Comparison of ENCODE assay signal across 6 fruit fly cellular contexts in genomic region chr2L:2752460-2753411, dm6.
TF ChIP-seq lines count a peak whose summit lies in the region.

Gene Pgk (minus strand): TSS chr2L:2753068.

- peak; percentile 44 for TF ChIP-seq CTCF in whole organism, embryonic (GFP tag; optimal IDR thresholded peaks at IDR 0.05; lab: Kevin White, UChicago)

TF ChIP-seq in whole organism, 6 proteins besides CTCF, POLR2A, EP300 and RAD21:
- TF ChIP-seq Dll (optimal IDR thresholded peaks at IDR 0.05; lab: Kevin White, UChicago): peak; percentile 100
- TF ChIP-seq EcR (GFP tag; optimal IDR thresholded peaks at IDR 0.05; lab: Kevin White, UChicago): no peak
- peak; percentile 84 for TF ChIP-seq psq (optimal IDR thresholded peaks at IDR 0.05; lab: Kevin White, UChicago)

TF ChIP-seq in whole organism, adult, 20 proteins besides CTCF, POLR2A, EP300 and RAD21 (continues in another document):
- TF ChIP-seq pad (GFP tag; optimal IDR thresholded peaks at IDR 0.05; lab: Kevin White, UChicago): peak; percentile 4
- peak; percentile 78 for TF ChIP-seq Mnt (GFP tag; optimal IDR thresholded peaks at IDR 0.05; lab: Kevin White, UChicago)
- peak; percentile 83 for TF ChIP-seq Hr96 (GFP tag; optimal IDR thresholded peaks at IDR 0.05; lab: Kevin White, UChicago)
- peak; percentile 70 for TF ChIP-seq ovo (GFP tag; optimal IDR thresholded peaks at IDR 0.05; lab: Kevin White, UChicago)
- TF ChIP-seq CG5204 (GFP tag; optimal IDR thresholded peaks at IDR 0.05; lab: Kevin White, UChicago): peak; percentile 85
- no peak for TF ChIP-seq Clk (GFP tag; optimal IDR thresholded peaks at IDR 0.05; lab: Kevin White, UChicago)
- peak; percentile 75 for TF ChIP-seq CG7045 (GFP tag; optimal IDR thresholded peaks at IDR 0.05; lab: Kevin White, UChicago)
- TF ChIP-seq CG11617 (GFP tag; optimal IDR thresholded peaks at IDR 0.05; lab: Kevin White, UChicago): peak; percentile 79
- TF ChIP-seq tj (GFP tag; optimal IDR thresholded peaks at IDR 0.05; lab: Kevin White, UChicago): peak; percentile 45
- TF ChIP-seq CG7101 (tag; optimal IDR thresholded peaks at IDR 0.05; lab: Kevin White, UChicago): peak; percentile 82
- TF ChIP-seq CG12768 (GFP tag; optimal IDR thresholded peaks at IDR 0.05; lab: Kevin White, UChicago): peak; percentile 89
- peak; percentile 49 for TF ChIP-seq CG1620 (GFP tag; optimal IDR thresholded peaks at IDR 0.05; lab: Kevin White, UChicago)
- TF ChIP-seq CG14711 (tag; optimal IDR thresholded peaks at IDR 0.05; lab: Kevin White, UChicago): peak; percentile 71
- peak; percentile 82 for TF ChIP-seq cic (GFP tag; optimal IDR thresholded peaks at IDR 0.05; lab: Kevin White, UChicago)
- no peak for TF ChIP-seq cnc (optimal IDR thresholded peaks at IDR 0.05; lab: Kevin White, UChicago)
- peak; percentile 62 for TF ChIP-seq kay (GFP tag; lab: Kevin White, UChicago; ENCODE audit: borderline replicate concordance)
- peak; percentile 51 for TF ChIP-seq Crg-1 (GFP tag; optimal IDR thresholded peaks at IDR 0.05; lab: Kevin White, UChicago)

TF ChIP-seq in whole organism, embryonic, 481 proteins besides CTCF, POLR2A, EP300 and RAD21 (continues in another document):
- TF ChIP-seq CG5953 (GFP tag; IDR thresholded peaks at IDR 0.05; lab: Robert Waterston, UW) (no peak), dm (GFP tag; optimal IDR thresholded peaks at IDR 0.05; lab: Kevin White, UChicago) (no peak), CG6813 (GFP tag; optimal IDR thresholded peaks at IDR 0.05; lab: Kevin White, UChicago) (peak; percentile 63), Hr3 (GFP tag; optimal IDR thresholded peaks at IDR 0.05; lab: Kevin White, UChicago) (no peak), Mrtf (GFP tag; IDR thresholded peaks at IDR 0.05; lab: Robert Waterston, UW) (no peak), Hand (GFP tag; optimal IDR thresholded peaks at IDR 0.05; lab: Kevin White, UChicago) (peak; percentile 75), grau (tag; optimal IDR thresholded peaks at IDR 0.05; lab: Kevin White, UChicago) (peak; percentile 42), Optix (GFP tag; IDR thresholded peaks at IDR 0.05; lab: Robert Waterston, UW) (no peak), CG18476 (GFP tag; optimal IDR thresholded peaks at IDR 0.05; lab: Kevin White, UChicago) (peak; percentile 59), CG17186 (GFP tag; optimal IDR thresholded peaks at IDR 0.05; lab: Kevin White, UChicago) (peak; percentile 93), fd102C (GFP tag; optimal IDR thresholded peaks at IDR 0.05; lab: Kevin White, UChicago) (peak; percentile 17), sug (tag; optimal IDR thresholded peaks at IDR 0.05; lab: Kevin White, UChicago) (peak; percentile 39), CG18599 (GFP tag; optimal IDR thresholded peaks at IDR 0.05; lab: Kevin White, UChicago) (peak; percentile 49), HLH54F (GFP tag; optimal IDR thresholded peaks at IDR 0.05; lab: Kevin White, UChicago) (peak; percentile 1), lab (GFP tag; optimal IDR thresholded peaks at IDR 0.05; lab: Kevin White, UChicago) (peak; percentile 67), CG8290 (GFP tag; optimal IDR thresholded peaks at IDR 0.05; lab: Kevin White, UChicago) (peak; percentile 16), CG8290 (tag; optimal IDR thresholded peaks at IDR 0.05; lab: Kevin White, UChicago) (peak in 1 of 2 experiments; percentile 57), Nf-YB (GFP tag; optimal IDR thresholded peaks at IDR 0.05; lab: Kevin White, UChicago) (peak; percentile 89)

TF ChIP-seq in whole organism, prepupa, 60 proteins besides CTCF, POLR2A, EP300 and RAD21 (continues in another document):
- TF ChIP-seq CG31627 (GFP tag; optimal IDR thresholded peaks at IDR 0.05; lab: Kevin White, UChicago) (peak; percentile 32), Blimp-1 (GFP tag; optimal IDR thresholded peaks at IDR 0.05; lab: Kevin White, UChicago) (no peak), CG3919 (GFP tag; optimal IDR thresholded peaks at IDR 0.05; lab: Kevin White, UChicago) (peak; percentile 32), CG11762 (GFP tag; optimal IDR thresholded peaks at IDR 0.05; lab: Kevin White, UChicago; ENCODE audit: insufficient read depth) (peak; percentile 47), CG10631 (GFP tag; optimal IDR thresholded peaks at IDR 0.05; lab: Kevin White, UChicago) (peak; percentile 38), CG32006 (GFP tag; optimal IDR thresholded peaks at IDR 0.05; lab: Kevin White, UChicago) (peak; percentile 48), CG3032 (tag; optimal IDR thresholded peaks at IDR 0.05; lab: Kevin White, UChicago) (peak; percentile 52), OdsH (GFP tag; optimal IDR thresholded peaks at IDR 0.05; lab: Kevin White, UChicago) (no peak), CG8632 (GFP tag; optimal IDR thresholded peaks at IDR 0.05; lab: Kevin White, UChicago) (peak; percentile 47), spab (GFP tag; optimal IDR thresholded peaks at IDR 0.05; lab: Kevin White, UChicago) (peak; percentile 41), fkh (GFP tag; optimal IDR thresholded peaks at IDR 0.05; lab: Kevin White, UChicago) (peak; percentile 58), CG4318 (GFP tag; optimal IDR thresholded peaks at IDR 0.05; lab: Kevin White, UChicago) (peak; percentile 12), Ets21C (GFP tag; optimal IDR thresholded peaks at IDR 0.05; lab: Kevin White, UChicago) (peak; percentile 59), CG8119 (GFP tag; IDR thresholded peaks at IDR 0.05; lab: Robert Waterston, UW) (no peak), Sox15 (GFP tag; optimal IDR thresholded peaks at IDR 0.05; lab: Kevin White, UChicago) (no peak), Smox (GFP tag; optimal IDR thresholded peaks at IDR 0.05; lab: Kevin White, UChicago) (peak; percentile 72), svp (GFP tag; lab: Kevin White, UChicago) (peak; percentile 92), CG6276 (GFP tag; optimal IDR thresholded peaks at IDR 0.05; lab: Kevin White, UChicago) (peak; percentile 75), lz (GFP tag; optimal IDR thresholded peaks at IDR 0.05; lab: Kevin White, UChicago) (peak; percentile 38)

TF ChIP-seq in whole organism, pupa, 21 proteins besides CTCF, POLR2A, EP300 and RAD21:
- TF ChIP-seq CG12605 (GFP tag; IDR thresholded peaks at IDR 0.05; lab: Robert Waterston, UW) (no peak), CG13204 (GFP tag; optimal IDR thresholded peaks at IDR 0.05; lab: Kevin White, UChicago) (peak; percentile 20), CG4496 (GFP tag; IDR thresholded peaks at IDR 0.05; lab: Robert Waterston, UW) (no peak), CG17806 (tag; optimal IDR thresholded peaks at IDR 0.05; lab: Kevin White, UChicago) (peak; percentile 52), CG9948 (tag; optimal IDR thresholded peaks at IDR 0.05; lab: Kevin White, UChicago) (peak; percentile 27), D1 (tag; optimal IDR thresholded peaks at IDR 0.05; lab: Kevin White, UChicago) (peak; percentile 2), CG8159 (tag; optimal IDR thresholded peaks at IDR 0.05; lab: Kevin White, UChicago) (no peak), gl (tag; optimal IDR thresholded peaks at IDR 0.05; lab: Kevin White, UChicago) (no peak), CG32121 (GFP tag; IDR thresholded peaks at IDR 0.05; lab: Robert Waterston, UW) (no peak), rn (GFP tag; IDR thresholded peaks at IDR 0.05; lab: Robert Waterston, UW) (no peak), EcR (GFP tag; optimal IDR thresholded peaks at IDR 0.05; lab: Kevin White, UChicago) (peak; percentile 28), Pif1B (GFP tag; optimal IDR thresholded peaks at IDR 0.05; lab: Kevin White, UChicago) (peak; percentile 74), CG14655 (GFP tag; optimal IDR thresholded peaks at IDR 0.05; lab: Kevin White, UChicago) (peak; percentile 57), CG34367 (tag; optimal IDR thresholded peaks at IDR 0.05; lab: Kevin White, UChicago) (peak; percentile 39), Snoo (tag; optimal IDR thresholded peaks at IDR 0.05; lab: Kevin White, UChicago) (peak; percentile 43), fd96Ca (GFP tag; IDR thresholded peaks at IDR 0.05; lab: Robert Waterston, UW) (no peak), Pif1A (GFP tag; optimal IDR thresholded peaks at IDR 0.05; lab: Kevin White, UChicago) (peak; percentile 78), Ets98B (GFP tag; IDR thresholded peaks at IDR 0.05; lab: Robert Waterston, UW) (no peak), CG8301 (tag; optimal IDR thresholded peaks at IDR 0.05; lab: Kevin White, UChicago) (peak; percentile 48), CG15710 (tag; optimal IDR thresholded peaks at IDR 0.05; lab: Kevin White, UChicago) (peak; percentile 37), CG10348 (GFP tag; IDR thresholded peaks at IDR 0.05; lab: Robert Waterston, UW) (no peak)

TF ChIP-seq in whole organism, wandering third instar larva, 38 proteins besides CTCF, POLR2A, EP300 and RAD21 (continues in another document):
- TF ChIP-seq Rel (GFP tag; optimal IDR thresholded peaks at IDR 0.05; lab: Kevin White, UChicago) (peak; percentile 66), Rel (tag; optimal IDR thresholded peaks at IDR 0.05; lab: Kevin White, UChicago) (peak; percentile 63), fru (GFP tag; optimal IDR thresholded peaks at IDR 0.05; lab: Kevin White, UChicago) (peak; percentile 66), jim (GFP tag; optimal IDR thresholded peaks at IDR 0.05; lab: Kevin White, UChicago) (peak; percentile 49), Dif (GFP tag; optimal IDR thresholded peaks at IDR 0.05; lab: Kevin White, UChicago; ENCODE audit: partially characterized antibody) (peak; percentile 100), Hr83 (GFP tag; optimal IDR thresholded peaks at IDR 0.05; lab: Kevin White, UChicago; ENCODE audit: poor library complexity, severe bottlenecking) (peak; percentile 85), brk (GFP tag; optimal IDR thresholded peaks at IDR 0.05; lab: Kevin White, UChicago) (peak; percentile 44), GATAd (GFP tag; optimal IDR thresholded peaks at IDR 0.05; lab: Kevin White, UChicago) (no peak), ey (GFP tag; optimal IDR thresholded peaks at IDR 0.05; lab: Kevin White, UChicago) (peak; percentile 35), dmrt93B (GFP tag; optimal IDR thresholded peaks at IDR 0.05; lab: Kevin White, UChicago) (no peak), Sp1 (GFP tag; optimal IDR thresholded peaks at IDR 0.05; lab: Kevin White, UChicago) (peak; percentile 87), psq (GFP tag; optimal IDR thresholded peaks at IDR 0.05; lab: Kevin White, UChicago) (peak; percentile 27), OdsH (GFP tag; optimal IDR thresholded peaks at IDR 0.05; lab: Kevin White, UChicago) (peak; percentile 20), foxo (GFP tag; optimal IDR thresholded peaks at IDR 0.05; lab: Kevin White, UChicago) (peak; percentile 38 to 47), CG32264 (GFP tag; optimal IDR thresholded peaks at IDR 0.05; lab: Kevin White, UChicago) (peak; percentile 64), br (GFP tag; optimal IDR thresholded peaks at IDR 0.05; lab: Kevin White, UChicago) (peak; percentile 61), sv (GFP tag; optimal IDR thresholded peaks at IDR 0.05; lab: Kevin White, UChicago) (peak; percentile 54), Hnf4 (GFP tag; optimal IDR thresholded peaks at IDR 0.05; lab: Kevin White, UChicago) (peak; percentile 78), Myc (optimal IDR thresholded peaks at IDR 0.05; lab: Kevin White, UChicago) (no peak), HLH106 (tag; optimal IDR thresholded peaks at IDR 0.05; lab: Kevin White, UChicago) (peak; percentile 59), Vsx2 (GFP tag; optimal IDR thresholded peaks at IDR 0.05; lab: Kevin White, UChicago; ENCODE audit: partially characterized antibody) (no peak), sage (GFP tag; optimal IDR thresholded peaks at IDR 0.05; lab: Kevin White, UChicago) (peak; percentile 80), lola (GFP tag; optimal IDR thresholded peaks at IDR 0.05; lab: Kevin White, UChicago) (no peak)
